Fruit fly (Drosophila melanogaster) whole organism, wandering third instar larva: Measurements from ENCODE around the gene CG1847.

ENCODE experiments used
- CG9705 ChIP-seq: fragments of 200-800 bp; sonication (Bioruptor generic); optimal IDR thresholded peaks from 2 replicates; lab custom pipeline; 2018; ENCODE audit warnings: missing biosample characterization, mild to moderate bottlenecking, missing genetic modification characterization
- CrebA ChIP-seq: fragments of 200-800 bp; sonication (Bioruptor generic); optimal IDR thresholded peaks from 2 replicates; lab custom pipeline; 2016; ENCODE audit warnings: missing biosample characterization, mild to moderate bottlenecking, missing genetic modification characterization, borderline replicate concordance
- GATAd ChIP-seq: sonication (Bioruptor generic); optimal IDR thresholded peaks from 2 replicates; lab custom pipeline; 2016; ENCODE audit warnings: missing biosample characterization, missing genetic modification characterization
- HLH106 ChIP-seq: fragments of 200-800 bp; optimal IDR thresholded peaks from 3 replicates; lab custom pipeline; 2019; ENCODE audit warnings: missing biosample characterization, mild to moderate bottlenecking, missing genetic modification characterization, moderate library complexity
- Hnf4 ChIP-seq: fragments of 200-800 bp; sonication (Bioruptor generic); optimal IDR thresholded peaks from 2 replicates; lab custom pipeline; 2016; ENCODE audit warnings: missing biosample characterization, mild to moderate bottlenecking, missing genetic modification characterization
- Hr78 ChIP-seq: fragments of >200 bp; optimal IDR thresholded peaks from 2 replicates; lab custom pipeline; 2017; ENCODE audit warnings: missing biosample characterization, missing genetic modification characterization
- Hr83 ChIP-seq: fragments of 200-300 bp; sonication (Bioruptor generic); optimal IDR thresholded peaks from 2 replicates; lab custom pipeline; 2016; ENCODE audit warnings: missing biosample characterization, mild to moderate bottlenecking, missing genetic modification characterization, moderate library complexity; ENCODE audit not compliant: poor library complexity, severe bottlenecking
- Jra ChIP-seq: sonication (Bioruptor generic); optimal IDR thresholded peaks from 2 replicates; lab custom pipeline; 2016; ENCODE audit warnings: missing biosample characterization, missing genetic modification characterization
- Mio ChIP-seq: sonication (Bioruptor generic); optimal IDR thresholded peaks from 2 replicates; lab custom pipeline; 2016; ENCODE audit warnings: missing biosample characterization, missing genetic modification characterization
- Myc ChIP-seq: fragments of >200 bp; optimal IDR thresholded peaks from 2 replicates; lab custom pipeline; 2017
- OdsH ChIP-seq: fragments of 200-800 bp; sonication (Bioruptor generic); optimal IDR thresholded peaks from 2 replicates; lab custom pipeline; 2016; ENCODE audit warnings: missing biosample characterization, mild to moderate bottlenecking, missing genetic modification characterization
- Rel ChIP-seq, 2 experiments: fragments of 200-800 bp; sonication (Bioruptor generic) in 1 of 2; optimal IDR thresholded peaks; 2 replicates in 1 of 2; 3 replicates in 1 of 2; lab custom pipeline; 2016 to 2019; ENCODE audit warnings: mild to moderate bottlenecking in 2 of 2, missing biosample characterization in 2 of 2, missing genetic modification characterization in 2 of 2, moderate library complexity in 1 of 2
- Sp1 ChIP-seq: fragments of 200-800 bp; sonication (Bioruptor generic); optimal IDR thresholded peaks from 3 replicates; lab custom pipeline; 2019; ENCODE audit warnings: missing biosample characterization, mild to moderate bottlenecking, missing genetic modification characterization, moderate library complexity
- Vsx2 ChIP-seq: fragments of 200-300, 225-300 bp; sonication (Bioruptor generic); optimal IDR thresholded peaks from 2 replicates; lab custom pipeline; 2018; ENCODE audit warnings: missing biosample characterization, missing genetic modification characterization; ENCODE audit not compliant: partially characterized antibody
- br ChIP-seq: fragments of 200-800 bp; sonication (Bioruptor generic); optimal IDR thresholded peaks from 2 replicates; lab custom pipeline; 2016; ENCODE audit warnings: missing biosample characterization, missing genetic modification characterization
- brk ChIP-seq: fragments of 200-800 bp; sonication (Bioruptor generic); optimal IDR thresholded peaks from 2 replicates; lab custom pipeline; 2016; ENCODE audit warnings: missing biosample characterization, mild to moderate bottlenecking, missing genetic modification characterization
- dl ChIP-seq, 2 experiments: fragments of 175-275, 200-275 bp in 1 of 2; fragments of 200-275 bp in 1 of 2; sonication (Bioruptor generic); optimal IDR thresholded peaks; lab custom pipeline; 2018; ENCODE audit warnings: mild to moderate bottlenecking in 2 of 2, missing biosample characterization in 2 of 2, missing genetic modification characterization in 2 of 2, moderate library complexity in 2 of 2; ENCODE audit not compliant: partially characterized antibody in 2 of 2, insufficient read depth in 1 of 2
- dmrt93B ChIP-seq: fragments of 200-800 bp; sonication (Bioruptor generic); optimal IDR thresholded peaks from 2 replicates; lab custom pipeline; 2018; ENCODE audit warnings: missing biosample characterization, mild to moderate bottlenecking, missing genetic modification characterization
- dsf ChIP-seq: sonication (Bioruptor generic); optimal IDR thresholded peaks from 2 replicates; lab custom pipeline; 2016; ENCODE audit warnings: missing biosample characterization, missing genetic modification characterization, borderline replicate concordance
- foxo ChIP-seq, 2 experiments: fragments of 200-800 bp; sonication (Bioruptor generic); optimal IDR thresholded peaks; 2 replicates in 1 of 2; 3 replicates in 1 of 2; lab custom pipeline; 2016 to 2017; ENCODE audit warnings: missing biosample characterization in 2 of 2, missing genetic modification characterization in 2 of 2
- fru ChIP-seq: fragments of 200-800 bp; sonication (Bioruptor generic); optimal IDR thresholded peaks from 3 replicates; lab custom pipeline; 2016; ENCODE audit warnings: missing biosample characterization, mild to moderate bottlenecking, missing genetic modification characterization
- h ChIP-seq: fragments of 200-800 bp; sonication (Bioruptor generic); optimal IDR thresholded peaks from 3 replicates; lab custom pipeline; 2016; ENCODE audit warnings: missing biosample characterization, mild to moderate bottlenecking, missing genetic modification characterization
- jim ChIP-seq: fragments of 175-275, 200-325 bp; sonication (Bioruptor generic); optimal IDR thresholded peaks from 2 replicates; lab custom pipeline; 2016; ENCODE audit warnings: missing biosample characterization, mild to moderate bottlenecking, missing genetic modification characterization
- psq ChIP-seq: fragments of 200-800 bp; sonication (Bioruptor generic); optimal IDR thresholded peaks from 3 replicates; lab custom pipeline; 2017; ENCODE audit warnings: missing biosample characterization, mild to moderate bottlenecking, missing genetic modification characterization, moderate library complexity
- sv ChIP-seq: fragments of 200-800 bp; sonication (Bioruptor generic); optimal IDR thresholded peaks from 3 replicates; lab custom pipeline; 2016; ENCODE audit warnings: missing biosample characterization, missing genetic modification characterization
- usp ChIP-seq: fragments of >200 bp; optimal IDR thresholded peaks from 2 replicates; lab custom pipeline; 2017; ENCODE audit warnings: missing biosample characterization, missing genetic modification characterization
- woc ChIP-seq: sonication (Bioruptor generic); optimal IDR thresholded peaks from 2 replicates; lab custom pipeline; 2016; ENCODE audit warnings: missing biosample characterization, mild to moderate bottlenecking, missing genetic modification characterization

The CG1847 gene

dm6 chrX:11839308-11839707 lies 29.7 kb upstream of the CG1847 start, which contains the start of gene Cyp28c1:
Cyp28c1 (plus strand) TSS chrX:11839608.
- TF ChIP-seq dmrt93B (GFP tag; lab: Kevin White, UChicago) (no peak), foxo (GFP tag; optimal IDR thresholded peaks at IDR 0.05; lab: Kevin White, UChicago) (no peak), woc (GFP tag; lab: Kevin White, UChicago) (no peak), Sp1 (GFP tag; lab: Kevin White, UChicago) (no peak), Rel (GFP tag; optimal IDR thresholded peaks at IDR 0.05; lab: Kevin White, UChicago) (no peak), Rel (tag; optimal IDR thresholded peaks at IDR 0.05; lab: Kevin White, UChicago) (no peak)

- no peak for TF ChIP-seq h (GFP tag; lab: Kevin White, UChicago)
- TF ChIP-seq Hr78 (GFP tag; lab: Kevin White, UChicago) = no peak
- no peak for TF ChIP-seq Jra
- TF ChIP-seq psq (GFP tag; lab: Kevin White, UChicago) = no peak
- no peak for TF ChIP-seq dsf (GFP tag; lab: Kevin White, UChicago)
- no peak for TF ChIP-seq br (GFP tag; lab: Kevin White, UChicago)
Observed at dm6 chrX:11841702-11842378, 27.1 kb upstream of the CG1847 start.

dm6 chrX:11846049-11846718 lies 22.8 kb upstream of the CG1847 start, which contains the start of gene CG15740:
CG15740 (minus strand) TSS chrX:11846099.
- no peak for TF ChIP-seq CrebA (GFP tag; lab: Kevin White, UChicago)
- TF ChIP-seq OdsH (GFP tag; lab: Kevin White, UChicago) = no peak
- TF ChIP-seq dl (GFP tag; optimal IDR thresholded peaks at IDR 0.05; lab: Kevin White, UChicago; ENCODE audit: insufficient read depth in 1 of 2, partially characterized antibody in 2 of 2) = no peak
- TF ChIP-seq jim = no peak
- no peak for TF ChIP-seq GATAd (GFP tag; lab: Kevin White, UChicago)
- no peak for TF ChIP-seq Myc (lab: Kevin White, UChicago)
- no peak for TF ChIP-seq dsf (GFP tag; lab: Kevin White, UChicago)
- TF ChIP-seq Hr78 (GFP tag; lab: Kevin White, UChicago) = no peak
- TF ChIP-seq foxo (GFP tag; optimal IDR thresholded peaks at IDR 0.05; lab: Kevin White, UChicago) = no peak
- TF ChIP-seq woc (GFP tag; lab: Kevin White, UChicago) = no peak
- TF ChIP-seq, all 38 proteins: peak for 0

- TF ChIP-seq CrebA (GFP tag; lab: Kevin White, UChicago) = no peak
- TF ChIP-seq brk (GFP tag; lab: Kevin White, UChicago) = no peak
- no peak for TF ChIP-seq GATAd (GFP tag; lab: Kevin White, UChicago)
- no peak for TF ChIP-seq fru (GFP tag; lab: Kevin White, UChicago)
- TF ChIP-seq usp (GFP tag; lab: Kevin White, UChicago) = no peak
- no peak for TF ChIP-seq psq (GFP tag; lab: Kevin White, UChicago)
- no peak for TF ChIP-seq br (GFP tag; lab: Kevin White, UChicago)
- no peak for TF ChIP-seq CG9705 (GFP tag; lab: Kevin White, UChicago)
- no peak for TF ChIP-seq Jra
- TF ChIP-seq Vsx2 (GFP tag; lab: Kevin White, UChicago) = no peak
- TF ChIP-seq OdsH (GFP tag; lab: Kevin White, UChicago) = no peak
- no peak for TF ChIP-seq Hnf4
- no peak for TF ChIP-seq Mio
- TF ChIP-seq woc (GFP tag; lab: Kevin White, UChicago) = no peak
- TF ChIP-seq sv (GFP tag; lab: Kevin White, UChicago) = no peak
- no peak for TF ChIP-seq HLH106 (tag; lab: Kevin White, UChicago)
- TF ChIP-seq Hr83 (GFP tag; lab: Kevin White, UChicago) = no peak
- no peak for TF ChIP-seq Hr78 (GFP tag; lab: Kevin White, UChicago)
Observed at dm6 chrX:11848507-11849264, 20.3 kb upstream of the CG1847 start.
